Fruit fly (Drosophila melanogaster) whole organism, prepupa: ENCODE data around the gene eIF2gamma.
A peak's percentile ranks its signal among the peaks of the same experiment; 100 is the strongest.

Experiments
- CG10669 ChIP-seq: fragments of 200-800 bp; sonication (Bioruptor generic); optimal IDR thresholded peaks from 3 replicates; lab custom pipeline; 2018; ENCODE audit warnings: missing biosample characterization, mild to moderate bottlenecking, missing genetic modification characterization, moderate library complexity
- CG11902 ChIP-seq: fragments of 200-800 bp; sonication (Bioruptor generic); optimal IDR thresholded peaks from 3 replicates; lab custom pipeline; 2016; ENCODE audit warnings: missing biosample characterization, missing genetic modification characterization
- CG15336 ChIP-seq: fragments of 200-800 bp; sonication (Bioruptor generic); IDR thresholded peaks from 2 replicates; pipeline ENCODE4 v1.3.6; 2022; ENCODE audit warnings: missing biosample characterization, missing genetic modification characterization
- CG32006 ChIP-seq: fragments of 200-800 bp; sonication (Bioruptor generic); optimal IDR thresholded peaks from 3 replicates; lab custom pipeline; 2017; ENCODE audit warnings: missing biosample characterization, mild to moderate bottlenecking, missing genetic modification characterization
- CG3919 ChIP-seq: fragments of 200-800 bp; sonication (Bioruptor generic); optimal IDR thresholded peaks from 3 replicates; lab custom pipeline; 2016; ENCODE audit warnings: missing biosample characterization, missing genetic modification characterization
- CG4318 ChIP-seq: fragments of 200-800 bp; sonication (Bioruptor generic); optimal IDR thresholded peaks from 3 replicates; lab custom pipeline; 2017; ENCODE audit warnings: missing biosample characterization, mild to moderate bottlenecking, missing genetic modification characterization
- CG6163 ChIP-seq: fragments of 200-800 bp; sonication (Bioruptor generic); IDR thresholded peaks from 3 replicates; pipeline ENCODE4 v1.3.6; 2022; ENCODE audit warnings: missing biosample characterization, missing genetic modification characterization
- CG6276 ChIP-seq: fragments of 200-800 bp; sonication (Bioruptor generic); optimal IDR thresholded peaks from 2 replicates; lab custom pipeline; 2017; ENCODE audit warnings: missing biosample characterization, mild to moderate bottlenecking, missing genetic modification characterization
- CG6792 ChIP-seq: fragments of 200-800 bp; sonication (Bioruptor generic); optimal IDR thresholded peaks from 3 replicates; lab custom pipeline; 2016; ENCODE audit warnings: missing biosample characterization, missing genetic modification characterization
- CG6854 ChIP-seq: fragments of 200-800 bp; sonication (Bioruptor generic); optimal IDR thresholded peaks from 2 replicates; lab custom pipeline; 2017; ENCODE audit warnings: missing biosample characterization, mild to moderate bottlenecking, missing genetic modification characterization
- CG7368 ChIP-seq: fragments of 200-800 bp; sonication (Bioruptor generic); optimal IDR thresholded peaks from 3 replicates; lab custom pipeline; 2016; ENCODE audit warnings: missing biosample characterization, missing genetic modification characterization
- CG8119 ChIP-seq: fragments of 200-800 bp; sonication (Bioruptor generic); IDR thresholded peaks from 3 replicates; pipeline ENCODE4 v1.3.6; 2022; ENCODE audit warnings: missing biosample characterization, missing genetic modification characterization
- CG8319 ChIP-seq: fragments of 200-800 bp; sonication (Bioruptor generic); optimal IDR thresholded peaks from 3 replicates; lab custom pipeline; 2016; ENCODE audit warnings: missing biosample characterization, missing genetic modification characterization
- CG8632 ChIP-seq: fragments of 200-800 bp; sonication (Bioruptor generic); optimal IDR thresholded peaks from 3 replicates; lab custom pipeline; 2016; ENCODE audit warnings: missing biosample characterization, missing genetic modification characterization
- CG9139 ChIP-seq: fragments of 200-800 bp; sonication (Bioruptor generic); optimal IDR thresholded peaks from 3 replicates; lab custom pipeline; 2017; ENCODE audit warnings: missing biosample characterization, mild to moderate bottlenecking, missing genetic modification characterization
- Eip75B ChIP-seq: fragments of 200-800 bp; sonication (Bioruptor generic); optimal IDR thresholded peaks from 3 replicates; lab custom pipeline; 2016; ENCODE audit warnings: missing biosample characterization, missing genetic modification characterization
- Eip78C ChIP-seq: fragments of 200-800 bp; sonication (Bioruptor generic); peaks from one replicate; lab custom pipeline; 2016; ENCODE audit warnings: missing biosample characterization, missing genetic modification characterization
- Eip93F ChIP-seq: fragments of 200-800 bp; sonication (Bioruptor generic); optimal IDR thresholded peaks from 2 replicates; lab custom pipeline; 2016; ENCODE audit warnings: missing biosample characterization, mild to moderate bottlenecking, missing genetic modification characterization
- Ets21C ChIP-seq: fragments of 200-800 bp; sonication (Bioruptor generic); optimal IDR thresholded peaks from 3 replicates; lab custom pipeline; 2016; ENCODE audit warnings: missing biosample characterization, missing genetic modification characterization
- Ets96B ChIP-seq: fragments of 200-800 bp; optimal IDR thresholded peaks from 2 replicates; lab custom pipeline; 2019; ENCODE audit warnings: missing biosample characterization, mild to moderate bottlenecking, missing genetic modification characterization, moderate library complexity
- Gug ChIP-seq: fragments of 200-800 bp; sonication (Bioruptor generic); IDR thresholded peaks from 2 replicates; pipeline ENCODE4 v1.3.6; 2022; ENCODE audit warnings: missing biosample characterization, missing genetic modification characterization
- Hr39 ChIP-seq: fragments of 200-800 bp; sonication (Bioruptor generic); optimal IDR thresholded peaks from 2 replicates; lab custom pipeline; 2016; ENCODE audit warnings: missing biosample characterization, missing genetic modification characterization
- Met ChIP-seq: fragments of 200-800 bp; sonication (Bioruptor generic); optimal IDR thresholded peaks from 3 replicates; lab custom pipeline; 2016; ENCODE audit warnings: missing biosample characterization, missing genetic modification characterization
- OdsH ChIP-seq: fragments of 200-800 bp; sonication (Bioruptor generic); optimal IDR thresholded peaks from 3 replicates; lab custom pipeline; 2016; ENCODE audit warnings: missing biosample characterization, missing genetic modification characterization
- Sox102F ChIP-seq: fragments of 200-800 bp; sonication (Bioruptor generic); optimal IDR thresholded peaks from 2 replicates; lab custom pipeline; 2016; ENCODE audit warnings: missing biosample characterization, mild to moderate bottlenecking, missing genetic modification characterization
- Sox14 ChIP-seq: fragments of 200-800 bp; sonication (Bioruptor generic); optimal IDR thresholded peaks from 3 replicates; lab custom pipeline; 2016; ENCODE audit warnings: missing biosample characterization, missing genetic modification characterization
- Sox15 ChIP-seq: fragments of 200-800 bp; sonication (Bioruptor generic); optimal IDR thresholded peaks from 3 replicates; lab custom pipeline; 2016; ENCODE audit warnings: missing biosample characterization, missing genetic modification characterization
- achi ChIP-seq: fragments of 200-800 bp; sonication (Bioruptor generic); optimal IDR thresholded peaks from 3 replicates; lab custom pipeline; 2016; ENCODE audit warnings: missing biosample characterization, missing genetic modification characterization
- acj6 ChIP-seq: fragments of 200-800 bp; sonication (Bioruptor generic); optimal IDR thresholded peaks from 3 replicates; lab custom pipeline; 2016; ENCODE audit warnings: missing biosample characterization, missing genetic modification characterization
- cyc ChIP-seq: fragments of 200-800 bp; sonication (Bioruptor generic); optimal IDR thresholded peaks from 3 replicates; lab custom pipeline; 2016; ENCODE audit warnings: missing biosample characterization, missing genetic modification characterization
- dac ChIP-seq: fragments of 200-800 bp; sonication (Bioruptor generic); optimal IDR thresholded peaks from 2 replicates; lab custom pipeline; 2017; ENCODE audit warnings: missing biosample characterization, mild to moderate bottlenecking, missing genetic modification characterization
- dsx ChIP-seq: fragments of 200-800 bp; optimal IDR thresholded peaks from 3 replicates; lab custom pipeline; 2019; ENCODE audit warnings: missing biosample characterization, mild to moderate bottlenecking, missing genetic modification characterization, moderate library complexity; ENCODE audit not compliant: poor library complexity, severe bottlenecking
- eg ChIP-seq: fragments of 200-800 bp; sonication (Bioruptor generic); IDR thresholded peaks from 3 replicates; pipeline ENCODE4 v1.3.6; 2022; ENCODE audit warnings: missing biosample characterization, missing genetic modification characterization
- esn ChIP-seq: fragments of 200-800 bp; sonication (Bioruptor generic); optimal IDR thresholded peaks from 2 replicates; lab custom pipeline; 2016; ENCODE audit warnings: missing biosample characterization, mild to moderate bottlenecking, missing genetic modification characterization, moderate library complexity
- fd59A ChIP-seq: fragments of 200-800 bp; sonication (Bioruptor generic); optimal IDR thresholded peaks from 2 replicates; lab custom pipeline; 2017; ENCODE audit warnings: missing biosample characterization, mild to moderate bottlenecking, missing genetic modification characterization, missing genetic modification reagents
- fd85E ChIP-seq: fragments of 200-800 bp; sonication (Bioruptor generic); optimal IDR thresholded peaks from 3 replicates; lab custom pipeline; 2016; ENCODE audit warnings: missing biosample characterization, missing genetic modification characterization
- fkh ChIP-seq: fragments of 200-800 bp; sonication (Bioruptor generic); optimal IDR thresholded peaks from 3 replicates; lab custom pipeline; 2017; ENCODE audit warnings: missing biosample characterization, mild to moderate bottlenecking, missing genetic modification characterization, moderate library complexity
- lz ChIP-seq: fragments of 200-800 bp; sonication (Bioruptor generic); optimal IDR thresholded peaks from 3 replicates; lab custom pipeline; 2016; ENCODE audit warnings: missing biosample characterization, missing genetic modification characterization
- salr ChIP-seq, 2 experiments: fragments of 200-800 bp; sonication (Bioruptor generic); optimal IDR thresholded peaks; 3 replicates each; lab custom pipeline; 2016 to 2018; ENCODE audit warnings: missing biosample characterization in 2 of 2, missing genetic modification characterization in 2 of 2, mild to moderate bottlenecking in 1 of 2
- spab ChIP-seq: fragments of 200-800 bp; sonication (Bioruptor generic); optimal IDR thresholded peaks from 2 replicates; lab custom pipeline; 2017; ENCODE audit warnings: missing biosample characterization, mild to moderate bottlenecking, missing genetic modification characterization, missing genetic modification reagents
- svp ChIP-seq: fragments of 200-800 bp; sonication (Bioruptor generic); peaks from one replicate; lab custom pipeline; 2016; ENCODE audit warnings: missing biosample characterization, missing genetic modification characterization
- vri ChIP-seq: fragments of 200-800 bp; sonication (Bioruptor generic); optimal IDR thresholded peaks from 3 replicates; lab custom pipeline; 2016; ENCODE audit warnings: missing biosample characterization, mild to moderate bottlenecking, missing genetic modification characterization

eIF2gamma gene

dm6 chr3R:15280619-15281334 is 17.5 kb upstream of the eIF2gamma start (continued):
- TF ChIP-seq Met (peak; percentile 80), CG7368 (GFP tag; lab: Kevin White, UChicago) (peak; percentile 27), spab (GFP tag; lab: Kevin White, UChicago) (peak; percentile 4), Sox15 (GFP tag; lab: Kevin White, UChicago) (peak; percentile 47), CG9139 (GFP tag; lab: Kevin White, UChicago) (no peak), Ets21C (GFP tag; lab: Kevin White, UChicago) (peak; percentile 52), dsx (GFP tag; lab: Kevin White, UChicago) (peak; percentile 15), Sox102F (GFP tag; lab: Kevin White, UChicago) (peak; percentile 78), CG8632 (peak; percentile 66), Eip75B (GFP tag; lab: Kevin White, UChicago) (peak; percentile 58), cyc (GFP tag; lab: Kevin White, UChicago) (peak; percentile 72), Gug (peak; percentile 30; the same call in 1 of the 2 replicates), CG10669 (GFP tag; lab: Kevin White, UChicago) (no peak), OdsH (GFP tag; lab: Kevin White, UChicago) (peak; percentile 77), Eip78C (GFP tag; lab: Kevin White, UChicago) (peak; percentile 91), fkh (GFP tag; lab: Kevin White, UChicago) (peak; percentile 46)

- TF ChIP-seq CG8632 (no peak), Ets96B (no peak), vri (peak; percentile 57), fd85E (GFP tag; lab: Kevin White, UChicago) (no peak), Ets21C (GFP tag; lab: Kevin White, UChicago) (no peak), fkh (GFP tag; lab: Kevin White, UChicago) (peak; percentile 31), Sox14 (GFP tag; lab: Kevin White, UChicago) (peak; percentile 10), lz (no peak), svp (GFP tag; lab: Kevin White, UChicago) (peak; percentile 10), dsx (GFP tag; lab: Kevin White, UChicago) (peak; percentile 91), Hr39 (GFP tag; lab: Kevin White, UChicago) (peak; percentile 1), Eip93F (GFP tag; lab: Kevin White, UChicago) (no peak), acj6 (GFP tag; lab: Kevin White, UChicago) (no peak), Eip78C (GFP tag; lab: Kevin White, UChicago) (peak; percentile 56)
These were observed 14.9 kb upstream of the eIF2gamma start, which contains the start of the genes MRG15 and Tm1 for dm6 chr3R:15277926-15278869. MRG15 (minus strand) TSS chr3R:15278109. Tm1 (plus strand) TSS chr3R:15278220.

- peak; percentile 94 for TF ChIP-seq spab (GFP tag; lab: Kevin White, UChicago)
- peak; percentile 97 for TF ChIP-seq eg
- peak; percentile 98 for TF ChIP-seq achi (GFP tag; lab: Kevin White, UChicago)
- peak; percentile 98 for TF ChIP-seq CG3919 (GFP tag; lab: Kevin White, UChicago)
- TF ChIP-seq fd59A: peak; percentile 96
- peak; percentile 94 for TF ChIP-seq CG6854 (GFP tag; lab: Kevin White, UChicago)
- TF ChIP-seq CG8119 (GFP tag; lab: Robert Waterston, UW): peak; percentile 98
- peak; percentile 98 for TF ChIP-seq CG32006
- peak; percentile 94 for TF ChIP-seq Ets21C (GFP tag; lab: Kevin White, UChicago)
- TF ChIP-seq CG11902: peak; percentile 95
- TF ChIP-seq Met: peak; percentile 96
- peak; percentile 96 for TF ChIP-seq Sox15 (GFP tag; lab: Kevin White, UChicago)
- TF ChIP-seq dac (GFP tag; lab: Kevin White, UChicago): peak; percentile 89
- no peak for TF ChIP-seq CG9139 (GFP tag; lab: Kevin White, UChicago)
- TF ChIP-seq CG6163 (GFP tag; lab: Robert Waterston, UW): peak; percentile 96
- peak; percentile 97 for TF ChIP-seq cyc (GFP tag; lab: Kevin White, UChicago)
- peak; percentile 79 for TF ChIP-seq Sox102F (GFP tag; lab: Kevin White, UChicago)
- no peak for TF ChIP-seq CG6276
- TF ChIP-seq CG8319: peak; percentile 95
- peak; percentile 98 for TF ChIP-seq CG15336 (GFP tag; lab: Robert Waterston, UW)
- TF ChIP-seq acj6 (GFP tag; lab: Kevin White, UChicago): peak; percentile 97
- peak; percentile 96 for TF ChIP-seq CG7368 (GFP tag; lab: Kevin White, UChicago)
- TF ChIP-seq fd85E (GFP tag; lab: Kevin White, UChicago): no peak
- TF ChIP-seq esn (GFP tag; lab: Kevin White, UChicago): peak; percentile 98
- peak; percentile 97 for TF ChIP-seq lz
- TF ChIP-seq salr (GFP tag; optimal IDR thresholded peaks at IDR 0.05; lab: Kevin White, UChicago): peak; percentile 28 to 92
- TF ChIP-seq CG6792 (GFP tag; lab: Kevin White, UChicago): peak; percentile 96
- TF ChIP-seq CG4318 (GFP tag; lab: Kevin White, UChicago): no peak
These were observed 11.9 kb upstream of the eIF2gamma start, which contains the start of the genes Cp190 and CG4338 for dm6 chr3R:15275158-15275623. Cp190 (minus strand) TSS chr3R:15275241. CG4338 (plus strand) TSS chr3R:15275522.
